Fruit fly (Drosophila melanogaster) whole organism, embryonic: ENCODE measurements around the gene CG8541.

Source experiments
- Abd-B ChIP-seq: fragments of 200-800 bp; sonication (Bioruptor generic); optimal IDR thresholded peaks from 2 replicates; lab custom pipeline; 2018; ENCODE audit warnings: missing biosample characterization, mild to moderate bottlenecking, missing genetic modification characterization, moderate library complexity
- CG11696 ChIP-seq: fragments of 200-800 bp; sonication (Bioruptor generic); IDR thresholded peaks from 2 replicates; pipeline ENCODE4 v1.3.6; 2022; ENCODE audit warnings: missing biosample characterization, missing genetic modification characterization
- CG13894 ChIP-seq: fragments of 200-800 bp; sonication (Bioruptor generic); optimal IDR thresholded peaks from 3 replicates; lab custom pipeline; 2018; ENCODE audit warnings: missing biosample characterization, mild to moderate bottlenecking, missing genetic modification characterization, moderate library complexity
- CG17802 ChIP-seq: fragments of 200-800 bp; sonication (Bioruptor generic); optimal IDR thresholded peaks from 2 replicates; lab custom pipeline; 2018; ENCODE audit warnings: missing biosample characterization, mild to moderate bottlenecking, missing genetic modification characterization, moderate library complexity
- CG17829 ChIP-seq: fragments of 200-800 bp; optimal IDR thresholded peaks from 2 replicates; lab custom pipeline; 2019; ENCODE audit warnings: missing biosample characterization, mild to moderate bottlenecking, missing genetic modification characterization, moderate library complexity
- CG18476 ChIP-seq: fragments of 200-800 bp; sonication (Bioruptor generic); optimal IDR thresholded peaks from 2 replicates; lab custom pipeline; 2016; ENCODE audit warnings: missing biosample characterization, mild to moderate bottlenecking, missing genetic modification characterization
- CG31365 ChIP-seq: fragments of 200-800 bp; sonication (Bioruptor generic); optimal IDR thresholded peaks from 2 replicates; lab custom pipeline; 2018; ENCODE audit warnings: missing biosample characterization, mild to moderate bottlenecking, missing genetic modification characterization
- CG33213 ChIP-seq: fragments of 200-800 bp; sonication (Bioruptor generic); optimal IDR thresholded peaks from 3 replicates; lab custom pipeline; 2016; ENCODE audit warnings: missing biosample characterization, missing genetic modification characterization
- CG34376 ChIP-seq: fragments of 200-800 bp; sonication (Bioruptor generic); optimal IDR thresholded peaks from 2 replicates; lab custom pipeline; 2018; ENCODE audit warnings: missing biosample characterization, mild to moderate bottlenecking, missing genetic modification characterization
- CG4282 ChIP-seq: fragments of 200-800 bp; sonication (Bioruptor generic); optimal IDR thresholded peaks from 2 replicates; lab custom pipeline; 2016; ENCODE audit warnings: missing biosample characterization, missing genetic modification characterization
- CG5245 ChIP-seq: fragments of 200-800 bp; sonication (Bioruptor generic); optimal IDR thresholded peaks from 3 replicates; lab custom pipeline; 2016; ENCODE audit warnings: missing biosample characterization, missing genetic modification characterization
- CG6654 ChIP-seq: fragments of 200-800 bp; sonication (Bioruptor generic); optimal IDR thresholded peaks from 2 replicates; lab custom pipeline; 2017; ENCODE audit warnings: missing biosample characterization, mild to moderate bottlenecking, missing genetic modification characterization
- CG7963 ChIP-seq: fragments of 200-800 bp; sonication (Bioruptor generic); IDR thresholded peaks from 3 replicates; pipeline ENCODE4 v1.3.6; 2022; ENCODE audit warnings: missing biosample characterization, missing genetic modification characterization; ENCODE audit not compliant: partially characterized antibody
- CG8388 ChIP-seq: fragments of 200-800 bp; sonication (Bioruptor generic); optimal IDR thresholded peaks from 2 replicates; lab custom pipeline; 2019; ENCODE audit warnings: missing biosample characterization, mild to moderate bottlenecking, missing genetic modification characterization, moderate library complexity
- CG9727 ChIP-seq: fragments of 200-800 bp; sonication (Bioruptor generic); optimal IDR thresholded peaks from 3 replicates; lab custom pipeline; 2017; ENCODE audit warnings: missing biosample characterization, mild to moderate bottlenecking, missing genetic modification characterization
- CG9932 ChIP-seq: fragments of 200-800 bp; sonication (Bioruptor generic); IDR thresholded peaks from 2 replicates; pipeline ENCODE4 v1.3.6; 2022; ENCODE audit warnings: missing biosample characterization, missing genetic modification characterization
- CoRest ChIP-seq: fragments of 200-800 bp; sonication (Bioruptor generic); optimal IDR thresholded peaks from 3 replicates; lab custom pipeline; 2018; ENCODE audit warnings: missing biosample characterization, mild to moderate bottlenecking, missing genetic modification characterization, moderate library complexity
- D19A ChIP-seq: fragments of 200-800 bp; optimal IDR thresholded peaks from 3 replicates; lab custom pipeline; 2019; ENCODE audit warnings: missing biosample characterization, mild to moderate bottlenecking, missing genetic modification characterization, moderate library complexity
- Fer1 ChIP-seq: fragments of 200-800 bp; sonication (Bioruptor generic); optimal IDR thresholded peaks from 2 replicates; lab custom pipeline; 2017; ENCODE audit warnings: missing biosample characterization, mild to moderate bottlenecking, missing genetic modification characterization
- HLH3B ChIP-seq: fragments of 200-800 bp; sonication (Bioruptor generic); IDR thresholded peaks from 2 replicates; pipeline ENCODE4 v1.3.6; 2022; ENCODE audit warnings: missing biosample characterization, missing genetic modification characterization
- HLH4C ChIP-seq: fragments of 200-800 bp; sonication (Bioruptor generic); IDR thresholded peaks from 3 replicates; pipeline ENCODE4 v1.3.6; 2022; ENCODE audit warnings: missing biosample characterization, missing genetic modification characterization; ENCODE audit not compliant: partially characterized antibody
- Hey ChIP-seq: fragments of 200-800 bp; sonication (Bioruptor generic); optimal IDR thresholded peaks from 3 replicates; lab custom pipeline; 2018; ENCODE audit warnings: missing biosample characterization, mild to moderate bottlenecking, missing genetic modification characterization
- HmgD ChIP-seq: fragments of 200-800 bp; sonication (Bioruptor generic); optimal IDR thresholded peaks from 3 replicates; lab custom pipeline; 2016; ENCODE audit warnings: missing biosample characterization, missing genetic modification characterization
- Hmx ChIP-seq: fragments of 200-800 bp; sonication (Bioruptor generic); optimal IDR thresholded peaks from 2 replicates; lab custom pipeline; 2016; ENCODE audit warnings: missing biosample characterization, missing genetic modification characterization
- MBD-R2 ChIP-seq: fragments of 200-800 bp; sonication (Bioruptor generic); IDR thresholded peaks from 2 replicates; pipeline ENCODE4 v1.3.6; 2022; ENCODE audit warnings: missing biosample characterization, missing genetic modification characterization
- Trl ChIP-seq, 3 experiments: fragments of >200 bp in 2 of 3; fragments of 200-800 bp in 1 of 3; sonication (Bioruptor generic) in 1 of 3; optimal IDR thresholded peaks; 2 replicates in 1 of 3; 3 replicates in 2 of 3; lab custom pipeline; 2016 to 2017; ENCODE audit warnings: missing biosample characterization in 1 of 3, missing genetic modification characterization in 1 of 3
- Xrp1 ChIP-seq: fragments of 200-800 bp; sonication (Bioruptor generic); IDR thresholded peaks from 2 replicates; pipeline ENCODE4 v1.3.6; 2022; ENCODE audit warnings: missing biosample characterization, missing genetic modification characterization
- abd-A ChIP-seq: fragments of 200-800 bp; sonication (Bioruptor generic); optimal IDR thresholded peaks from 3 replicates; lab custom pipeline; 2019; ENCODE audit warnings: missing biosample characterization, mild to moderate bottlenecking, missing genetic modification characterization, moderate library complexity
- az2 ChIP-seq: fragments of 200-800 bp; sonication (Bioruptor generic); optimal IDR thresholded peaks from 3 replicates; lab custom pipeline; 2016; ENCODE audit warnings: missing biosample characterization, missing genetic modification characterization
- bcd ChIP-seq: fragments of 200-800 bp; sonication (Bioruptor generic); optimal IDR thresholded peaks from 2 replicates; lab custom pipeline; 2017; ENCODE audit warnings: missing biosample characterization, mild to moderate bottlenecking, missing genetic modification characterization
- bigmax ChIP-seq: fragments of 200-800 bp; sonication (Bioruptor generic); optimal IDR thresholded peaks from 2 replicates; lab custom pipeline; 2018; ENCODE audit warnings: missing biosample characterization, mild to moderate bottlenecking, missing genetic modification characterization
- bowl ChIP-seq: fragments of 200-800 bp; sonication (Bioruptor generic); IDR thresholded peaks from 2 replicates; pipeline ENCODE4 v1.3.6; 2022; ENCODE audit warnings: missing biosample characterization, missing genetic modification characterization
- bsh ChIP-seq, 2 experiments: fragments of 200-800 bp; sonication (Bioruptor generic); optimal IDR thresholded peaks; 2 replicates each; lab custom pipeline; 2017 to 2018; ENCODE audit warnings: mild to moderate bottlenecking in 2 of 2, missing biosample characterization in 2 of 2, missing genetic modification characterization in 2 of 2, moderate library complexity in 1 of 2
- cad ChIP-seq: fragments of >200 bp; optimal IDR thresholded peaks from 2 replicates; lab custom pipeline; 2017; ENCODE audit warnings: missing biosample characterization, missing genetic modification characterization
- crol ChIP-seq: fragments of 200-800 bp; sonication (Bioruptor generic); IDR thresholded peaks from 2 replicates; pipeline ENCODE4 v1.3.6; 2022; ENCODE audit warnings: missing biosample characterization, missing genetic modification characterization
- fd96Cb ChIP-seq: fragments of 200-800 bp; sonication (Bioruptor generic); optimal IDR thresholded peaks from 2 replicates; lab custom pipeline; 2018; ENCODE audit warnings: missing biosample characterization, mild to moderate bottlenecking, missing genetic modification characterization, moderate library complexity
- gsb ChIP-seq: fragments of 200-800 bp; sonication (Bioruptor generic); IDR thresholded peaks from 2 replicates; pipeline ENCODE4 v1.3.6; 2022; ENCODE audit warnings: missing biosample characterization, missing genetic modification characterization
- gsb-n ChIP-seq: fragments of 200-800 bp; sonication (Bioruptor generic); optimal IDR thresholded peaks from 3 replicates; lab custom pipeline; 2018; ENCODE audit warnings: missing biosample characterization, mild to moderate bottlenecking, missing genetic modification characterization
- hbn ChIP-seq: fragments of 200-800 bp; sonication (Bioruptor generic); IDR thresholded peaks from 2 replicates; pipeline ENCODE4 v1.3.6; 2022; ENCODE audit warnings: missing biosample characterization, missing genetic modification characterization; ENCODE audit not compliant: partially characterized antibody
- hth ChIP-seq: fragments of >200 bp; optimal IDR thresholded peaks from 2 replicates; lab custom pipeline; 2017; ENCODE audit warnings: inconsistent platforms
- jing ChIP-seq: fragments of 200-800 bp; sonication (Bioruptor generic); optimal IDR thresholded peaks from 2 replicates; lab custom pipeline; 2018; ENCODE audit warnings: missing biosample characterization, mild to moderate bottlenecking, missing genetic modification characterization
- kay ChIP-seq: fragments of 200-800 bp; sonication (Bioruptor generic); optimal IDR thresholded peaks from 2 replicates; lab custom pipeline; 2016; ENCODE audit warnings: missing biosample characterization, missing genetic modification characterization
- pnt ChIP-seq: fragments of 200-800 bp; sonication (Bioruptor generic); optimal IDR thresholded peaks from 3 replicates; lab custom pipeline; 2016; ENCODE audit warnings: missing biosample characterization, missing genetic modification characterization
- ranshi ChIP-seq: fragments of 200-800 bp; sonication (Bioruptor generic); IDR thresholded peaks from 2 replicates; pipeline ENCODE4 v1.3.6; 2022; ENCODE audit warnings: missing biosample characterization, missing genetic modification characterization
- repo ChIP-seq: fragments of 200-800 bp; sonication (Bioruptor generic); optimal IDR thresholded peaks from 2 replicates; lab custom pipeline; 2016; ENCODE audit warnings: missing biosample characterization, missing genetic modification characterization
- shn ChIP-seq: fragments of 200-800 bp; sonication (Bioruptor generic); optimal IDR thresholded peaks from 3 replicates; lab custom pipeline; 2016; ENCODE audit warnings: missing biosample characterization, missing genetic modification characterization
- slbo ChIP-seq: fragments of 200-800 bp; sonication (Bioruptor generic); IDR thresholded peaks from 2 replicates; pipeline ENCODE4 v1.3.6; 2022; ENCODE audit warnings: missing biosample characterization, missing genetic modification characterization
- tna ChIP-seq: fragments of 200-800 bp; sonication (Bioruptor generic); IDR thresholded peaks from 2 replicates; pipeline ENCODE4 v1.3.6; 2022; ENCODE audit warnings: missing biosample characterization, missing genetic modification characterization; ENCODE audit not compliant: partially characterized antibody

The CG8541 gene

dm6 chr3L:7434715-7435653, 36.4 kb upstream of the CG8541 start, which contains the start of gene Rac2 (continued):
- peak; percentile 24 for TF ChIP-seq pnt (GFP tag; lab: Kevin White, UChicago)
- TF ChIP-seq CG6654 (GFP tag; lab: Kevin White, UChicago), result no peak
- TF ChIP-seq Fer1, result peak; percentile 15
- no peak for TF ChIP-seq bowl (GFP tag; lab: Robert Waterston, UW)
- TF ChIP-seq gsb (GFP tag; lab: Robert Waterston, UW), result 0 out of 2 replicates have a peak, but pooled peaks have one; percentile 7
- TF ChIP-seq HLH3B, result no peak
- TF ChIP-seq ranshi (GFP tag; lab: Robert Waterston, UW), result 0 out of 2 replicates have a peak, but pooled peaks have one; percentile 4
- no peak for TF ChIP-seq fd96Cb
- no peak for TF ChIP-seq jing
- TF ChIP-seq bcd, result no peak
- peak; percentile 14 to 24 for TF ChIP-seq bsh (GFP tag; optimal IDR thresholded peaks at IDR 0.05; lab: Kevin White, UChicago)
- TF ChIP-seq hth (lab: Kevin White, UChicago), result no peak
- 0 out of 3 replicates have a peak, but pooled peaks have one; percentile 37 for TF ChIP-seq HLH4C
- TF ChIP-seq CG4282, result no peak
- TF ChIP-seq CG31365 (tag; lab: Kevin White, UChicago), result no peak
- TF ChIP-seq HmgD (GFP tag; lab: Kevin White, UChicago), result peak; percentile 45
- TF ChIP-seq repo, result no peak
- TF ChIP-seq crol (GFP tag; lab: Robert Waterston, UW), result peak; percentile 48; the same call in 1 of the 2 replicates
- TF ChIP-seq CG9932 (GFP tag; lab: Robert Waterston, UW), result peak; percentile 52
- TF ChIP-seq CG9727 (GFP tag; lab: Kevin White, UChicago), result peak; percentile 5
- TF ChIP-seq shn, result peak; percentile 85
- TF ChIP-seq cad (GFP tag; lab: Kevin White, UChicago), result peak; percentile 76
- TF ChIP-seq Abd-B, result no peak
- peak; percentile 7 for TF ChIP-seq CG34376 (GFP tag; lab: Kevin White, UChicago)
- no peak for TF ChIP-seq bigmax (GFP tag; lab: Kevin White, UChicago)
- TF ChIP-seq az2 (GFP tag; lab: Kevin White, UChicago), result no peak
- peak; percentile 15 for TF ChIP-seq CG17829
- TF ChIP-seq CG33213 (GFP tag; lab: Kevin White, UChicago), result no peak
- peak; percentile 89 for TF ChIP-seq D19A
- TF ChIP-seq CG18476 (GFP tag; lab: Kevin White, UChicago), result no peak
- TF ChIP-seq Trl (optimal IDR thresholded peaks at IDR 0.05; lab: Kevin White, UChicago), result peak; percentile 95
- TF ChIP-seq Trl (GFP tag; optimal IDR thresholded peaks at IDR 0.05; lab: Kevin White, UChicago), result peak; percentile 77
- TF ChIP-seq Xrp1 (GFP tag; lab: Robert Waterston, UW), result peak; percentile 40; the same call in 1 of the 2 replicates
- TF ChIP-seq abd-A (tag; lab: Kevin White, UChicago), result peak; percentile 58
- TF ChIP-seq tna, result no peak
- TF ChIP-seq Hmx, result no peak
- TF ChIP-seq Hey, result no peak
- TF ChIP-seq CG11696 (GFP tag; lab: Robert Waterston, UW), result no peak
- TF ChIP-seq hbn, result peak; percentile 44
- 0 out of 2 replicates have a peak, but pooled peaks have one; percentile 21 for TF ChIP-seq MBD-R2 (GFP tag; lab: Robert Waterston, UW)
- TF ChIP-seq CG13894, result no peak
- peak; percentile 56 for TF ChIP-seq gsb-n (tag; lab: Kevin White, UChicago)
- no peak for TF ChIP-seq CG17802
- no peak for TF ChIP-seq CG5245
- peak; percentile 100 for TF ChIP-seq kay
- no peak for TF ChIP-seq CG7963 (GFP tag; lab: Robert Waterston, UW)
- no peak for TF ChIP-seq CG8388 (GFP tag; lab: Kevin White, UChicago)
- TF ChIP-seq slbo (GFP tag; lab: Robert Waterston, UW), result 0 out of 2 replicates have a peak, but pooled peaks have one; percentile 33
- peak; percentile 22 for TF ChIP-seq CoRest
